Fruit fly (Drosophila melanogaster): ENCODE results near the gene mRpL45.

mRpL45 gene

dm6 chr3R:22626842-22627392, 8.6 kb downstream of the mRpL45 start (continued):
- TF ChIP-seq D (optimal IDR thresholded peaks at IDR 0.05) (peak; percentile 49), D (GFP tag; optimal IDR thresholded peaks at IDR 0.05) (peak; percentile 65), CG6854 (GFP tag; optimal IDR thresholded peaks at IDR 0.05) (peak; percentile 36), dan (GFP tag; IDR thresholded peaks at IDR 0.05) (no peak), CG13123 (GFP tag; optimal IDR thresholded peaks at IDR 0.05) (no peak), Mad (GFP tag; optimal IDR thresholded peaks at IDR 0.05) (no peak), nerfin-2 (GFP tag; IDR thresholded peaks at IDR 0.05; ENCODE audit: partially characterized antibody) (no peak), fru (optimal IDR thresholded peaks at IDR 0.05) (no peak), HmgD (GFP tag; optimal IDR thresholded peaks at IDR 0.05) (no peak), lab (GFP tag; optimal IDR thresholded peaks at IDR 0.05) (peak; percentile 85), Ets97D (GFP tag; optimal IDR thresholded peaks at IDR 0.05) (no peak), ERR (GFP tag; optimal IDR thresholded peaks at IDR 0.05) (no peak), lov (optimal IDR thresholded peaks at IDR 0.05) (no peak), lov (GFP tag; IDR thresholded peaks at IDR 0.05) (no peak), Drgx (GFP tag; IDR thresholded peaks at IDR 0.05) (peak; percentile 88), psq (GFP tag; optimal IDR thresholded peaks at IDR 0.05) (peak; percentile 67), Antp (GFP tag; optimal IDR thresholded peaks at IDR 0.05) (no peak), CG6689 (GFP tag; IDR thresholded peaks at IDR 0.05) (no peak), CG9876 (GFP tag; optimal IDR thresholded peaks at IDR 0.05) (no peak), Rfx (GFP tag; IDR thresholded peaks at IDR 0.05) (no peak; the same call in 1 of the 2 replicates), CG31365 (tag; optimal IDR thresholded peaks at IDR 0.05) (peak; percentile 62), cwo (GFP tag; optimal IDR thresholded peaks at IDR 0.05) (peak; percentile 67), HLH54F (GFP tag; optimal IDR thresholded peaks at IDR 0.05) (peak; percentile 30), CG3281 (GFP tag; optimal IDR thresholded peaks at IDR 0.05) (peak; percentile 48), MESR4 (GFP tag; optimal IDR thresholded peaks at IDR 0.05) (no peak), tin (GFP tag; optimal IDR thresholded peaks at IDR 0.05) (no peak), CG11093 (GFP tag; IDR thresholded peaks at IDR 0.05) (no peak), cad (GFP tag; optimal IDR thresholded peaks at IDR 0.05) (no peak), CG1603 (tag; optimal IDR thresholded peaks at IDR 0.05) (peak; percentile 43), chif (GFP tag; optimal IDR thresholded peaks at IDR 0.05) (no peak), Opbp (GFP tag; IDR thresholded peaks at IDR 0.05; ENCODE audit: partially characterized antibody) (no peak), bcd (GFP tag; optimal IDR thresholded peaks at IDR 0.05) (peak; percentile 50), CG1529 (GFP tag; optimal IDR thresholded peaks at IDR 0.05) (peak; percentile 3), yki (optimal IDR thresholded peaks at IDR 0.05) (peak; percentile 83), BEAF-32 (GFP tag; optimal IDR thresholded peaks at IDR 0.05) (no peak), az2 (GFP tag; optimal IDR thresholded peaks at IDR 0.05) (no peak), zf30C (GFP tag; optimal IDR thresholded peaks at IDR 0.05) (no peak), tll (GFP tag; optimal IDR thresholded peaks at IDR 0.05) (peak in 1 of 2 experiments; percentile 33), CG13287 (GFP tag; IDR thresholded peaks at IDR 0.05; ENCODE audit: partially characterized antibody) (peak; percentile 48), bowl (GFP tag; IDR thresholded peaks at IDR 0.05) (peak; percentile 60; the same call in 1 of the 2 replicates), Med (GFP tag) (peak; percentile 93), CG30403 (GFP tag; optimal IDR thresholded peaks at IDR 0.05) (no peak), mam (GFP tag; optimal IDR thresholded peaks at IDR 0.05) (no peak), gro (GFP tag; optimal IDR thresholded peaks at IDR 0.05) (peak; percentile 72), ham (GFP tag; IDR thresholded peaks at IDR 0.05) (no peak), slou (GFP tag; optimal IDR thresholded peaks at IDR 0.05) (no peak), salm (tag; optimal IDR thresholded peaks at IDR 0.05) (peak; percentile 4), Dref (GFP tag; IDR thresholded peaks at IDR 0.05) (no peak), hkb (optimal IDR thresholded peaks at IDR 0.05) (no peak), hkb (GFP tag; IDR thresholded peaks at IDR 0.05) (peak; percentile 68), CG16863 (GFP tag; optimal IDR thresholded peaks at IDR 0.05) (peak; percentile 46), CrebB (tag; optimal IDR thresholded peaks at IDR 0.05) (peak; percentile 79), NC2α (GFP tag; optimal IDR thresholded peaks at IDR 0.05) (peak; percentile 49)
